Worm (Caenorhabditis elegans): ENCODE results near the gene srg-42.
A peak's percentile ranks its signal among the peaks of the same experiment; 100 is the strongest.

srg-42 gene

ce11 chrV:11174663-11175062 is 16.8 kb upstream of the srg-42 start (continued):
- TF ChIP-seq snpc-3.4 (tag; optimal IDR thresholded peaks at IDR 0.05) (peak; percentile 20), him-1 (tag; optimal IDR thresholded peaks at IDR 0.05) (peak; percentile 69), die-1 (tag; optimal IDR thresholded peaks at IDR 0.05) (peak; percentile 7), repo-1 (tag; optimal IDR thresholded peaks at IDR 0.05) (peak; percentile 34), D2030.7 (GFP tag; IDR thresholded peaks at IDR 0.05) (peak; percentile 15; the same call in 1 of the 2 replicates), hmg-20 (GFP tag; IDR thresholded peaks at IDR 0.05) (peak; percentile 57)

DNA sequence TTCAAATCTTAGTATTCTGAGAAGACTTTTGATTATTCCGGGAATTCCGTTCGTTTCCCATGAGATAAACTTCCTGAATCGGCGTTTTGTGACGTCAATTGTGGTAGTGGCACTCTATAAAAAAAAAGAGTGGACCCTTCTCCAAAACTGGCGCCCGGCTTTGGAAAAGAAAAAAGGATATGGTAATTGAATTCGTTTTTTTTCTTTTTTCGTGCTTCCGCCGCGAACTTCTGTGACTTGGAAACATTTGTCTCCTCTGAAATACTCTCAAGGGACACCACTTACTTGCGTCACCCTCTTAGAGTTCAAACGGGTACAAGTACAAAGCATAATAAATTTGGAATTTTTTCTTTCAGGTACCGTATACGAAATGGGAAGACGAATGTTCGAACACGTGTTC is 14.8 kb upstream of the srg-42 start:
- TF ChIP-seq hmg-1.2 (GFP tag; IDR thresholded peaks at IDR 0.05) = no peak
- no peak for TF ChIP-seq ztf-22 (GFP tag; optimal IDR thresholded peaks at IDR 0.05)
- no peak for TF ChIP-seq aptf-3 (GFP tag; IDR thresholded peaks at IDR 0.05)
- TF ChIP-seq F23B12.7 (tag; optimal IDR thresholded peaks at IDR 0.05; ENCODE audit: insufficient read depth) = no peak
- no peak for TF ChIP-seq ceh-27 (GFP tag; optimal IDR thresholded peaks at IDR 0.05)
- TF ChIP-seq rec-8 (tag; optimal IDR thresholded peaks at IDR 0.05) = no peak
- no peak for TF ChIP-seq ceh-79 (tag; optimal IDR thresholded peaks at IDR 0.05)
- TF ChIP-seq F57C9.4 (tag; optimal IDR thresholded peaks at IDR 0.05) = no peak
- no peak for TF ChIP-seq nfya-2 (GFP tag; IDR thresholded peaks at IDR 0.05)
- no peak for TF ChIP-seq attf-5 (GFP tag; optimal IDR thresholded peaks at IDR 0.05)
- no peak for TF ChIP-seq nhr-80 (tag; optimal IDR thresholded peaks at IDR 0.05)
- no peak for TF ChIP-seq rcor-1 (GFP tag; IDR thresholded peaks at IDR 0.05)
- TF ChIP-seq cebp-1 (GFP tag; IDR thresholded peaks at IDR 0.05) = no peak
- no peak for TF ChIP-seq cebp-1 (tag; optimal IDR thresholded peaks at IDR 0.05)
- TF ChIP-seq bed-1 (GFP tag; IDR thresholded peaks at IDR 0.05) = no peak
- no peak for TF ChIP-seq egl-44 (GFP tag; IDR thresholded peaks at IDR 0.05)
- no peak for TF ChIP-seq Y79H2A.3 (GFP tag; conservative IDR thresholded peaks at IDR 0.05)
- TF ChIP-seq fkh-3 (tag; optimal IDR thresholded peaks at IDR 0.05) = no peak
- no peak for TF ChIP-seq let-526 (GFP tag; IDR thresholded peaks at IDR 0.05)
- no peak for TF ChIP-seq sdz-38 (tag; optimal IDR thresholded peaks at IDR 0.05)
- no peak for TF ChIP-seq hlh-26 (GFP tag; conservative IDR thresholded peaks at IDR 0.05)

DNA sequence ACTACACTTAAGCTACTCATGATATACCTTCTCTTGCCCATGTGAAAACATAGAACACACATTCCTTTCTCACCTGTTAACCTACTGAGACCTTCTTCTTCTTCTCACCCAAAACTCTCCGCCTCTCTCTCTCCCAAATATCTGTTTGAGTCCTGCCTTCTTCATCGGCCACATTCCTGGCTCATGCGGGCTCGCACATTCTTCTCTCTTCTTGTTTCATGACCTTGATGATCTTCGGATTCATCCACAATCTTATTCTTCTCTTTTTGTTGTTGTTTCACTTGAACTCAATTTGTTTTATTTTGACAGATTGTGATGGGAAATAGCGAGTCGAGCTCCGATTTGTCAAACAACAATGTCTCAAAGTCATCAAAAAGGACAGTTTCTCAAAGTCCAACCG is 14.1 kb upstream of the srg-42 start, which contains the start of gene T19C4.5:
TSS of gene T19C4.5 (plus strand) at position 308 of the 400 bp plus-strand sequence.
- TF ChIP-seq nhr-80 (tag; optimal IDR thresholded peaks at IDR 0.05) = no peak

ce11 chrV:11170564-11171329 is 12.9 kb upstream of the srg-42 start:
- no peak for TF ChIP-seq egl-44 (GFP tag; IDR thresholded peaks at IDR 0.05)
- no peak for TF ChIP-seq F37B4.10 (GFP tag; IDR thresholded peaks at IDR 0.05)
- no peak for TF ChIP-seq ceh-100 (GFP tag; IDR thresholded peaks at IDR 0.05)
- TF ChIP-seq hsf-1 (GFP tag; IDR thresholded peaks at IDR 0.05) = no peak
- no peak for TF ChIP-seq F22D6.2 (tag; optimal IDR thresholded peaks at IDR 0.05)
- TF ChIP-seq lir-1 (GFP tag; conservative IDR thresholded peaks at IDR 0.05) = no peak
- no peak for TF ChIP-seq sptf-2 (GFP tag; optimal IDR thresholded peaks at IDR 0.05)
- no peak for TF ChIP-seq ceh-58 (GFP tag; IDR thresholded peaks at IDR 0.05)
- no peak for TF ChIP-seq cebp-1 (GFP tag; IDR thresholded peaks at IDR 0.05)
- no peak for TF ChIP-seq cebp-1 (tag; optimal IDR thresholded peaks at IDR 0.05)

Measured in whole organism, young adult.